Worm (Caenorhabditis elegans) whole organism, late embryonic: ENCODE measurements around the gene ethe-1.

Source experiments
- F13H6.1 ChIP-seq: sonication (generic microtip); optimal IDR thresholded peaks from 2 replicates; lab custom pipeline; 2016; ENCODE audit warnings: missing genetic modification characterization, missing compliant biosample characterization
- ama-1 ChIP-seq: fragments of 150-350 bp; optimal IDR thresholded peaks from 2 replicates; lab custom pipeline; 2014
- ceh-19 ChIP-seq: fragments of 200-800 bp; sonication (Bioruptor generic); optimal IDR thresholded peaks from 2 replicates; lab custom pipeline; 2018; ENCODE audit warnings: mild to moderate bottlenecking, missing genetic modification characterization, missing compliant biosample characterization
- ceh-24 ChIP-seq: sonication (generic microtip); optimal IDR thresholded peaks from 2 replicates; lab custom pipeline; 2016; ENCODE audit warnings: mild to moderate bottlenecking, missing genetic modification characterization, missing compliant biosample characterization
- dmd-4 ChIP-seq: sonication (generic microtip); optimal IDR thresholded peaks from 2 replicates; lab custom pipeline; 2016; ENCODE audit warnings: borderline replicate concordance, missing genetic modification characterization, missing compliant biosample characterization
- dve-1 ChIP-seq: sonication (generic microtip); optimal IDR thresholded peaks from 2 replicates; lab custom pipeline; 2017; ENCODE audit warnings: antibody characterized with exemption, mild to moderate bottlenecking, missing genetic modification characterization, missing compliant biosample characterization
- ets-4 ChIP-seq: sonication (generic microtip); optimal IDR thresholded peaks from 2 replicates; lab custom pipeline; 2016; ENCODE audit warnings: missing genetic modification characterization, missing compliant biosample characterization
- fkh-10 ChIP-seq: fragments of 150-350 bp; optimal IDR thresholded peaks from 2 replicates; lab custom pipeline; 2014; ENCODE audit warnings: missing biosample characterization, missing genetic modification reagents, missing genetic modification characterization
- gmeb-2 ChIP-seq: sonication (generic microtip); optimal IDR thresholded peaks from 2 replicates; lab custom pipeline; 2016; ENCODE audit warnings: missing genetic modification characterization, inconsistent platforms, missing compliant biosample characterization
- pag-3 ChIP-seq: sonication (generic microtip); optimal IDR thresholded peaks from 2 replicates; lab custom pipeline; 2016; ENCODE audit warnings: missing compliant biosample characterization, missing genetic modification characterization, borderline replicate concordance
- ref-2 ChIP-seq: sonication (generic microtip); optimal IDR thresholded peaks from 2 replicates; lab custom pipeline; 2016; ENCODE audit warnings: missing genetic modification characterization, missing compliant biosample characterization
- syd-9 ChIP-seq: sonication (generic microtip); optimal IDR thresholded peaks from 2 replicates; lab custom pipeline; 2016; ENCODE audit warnings: mild to moderate bottlenecking, missing genetic modification characterization, moderate library complexity, missing compliant biosample characterization

DNA sequence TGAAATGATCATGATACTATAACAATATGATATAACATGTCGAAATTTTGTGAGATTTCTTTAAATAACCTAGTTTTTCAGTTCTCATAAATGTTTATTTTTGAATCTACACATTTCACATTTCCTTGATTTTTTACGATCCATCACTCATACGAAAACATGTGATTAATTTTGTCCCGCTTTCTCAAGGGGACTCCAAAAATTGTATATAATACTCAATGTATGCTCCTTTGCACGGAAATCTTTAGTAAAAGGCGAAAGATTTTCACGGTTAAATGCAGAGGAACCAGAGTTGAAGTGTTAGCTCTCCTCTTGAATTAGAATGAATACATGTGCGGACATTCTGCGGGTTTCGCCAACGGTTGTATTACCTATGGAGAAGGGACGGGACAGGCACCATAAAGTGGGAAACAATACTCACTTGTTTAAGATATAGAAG is 44.2 kb downstream of the ethe-1 start:
- TF ChIP-seq fkh-10 (GFP tag; lab: Kevin White, UChicago): no peak
- TF ChIP-seq dve-1 (tag; lab: Kevin White, UChicago): no peak
- no peak for TF ChIP-seq ets-4 (tag; lab: Kevin White, UChicago)
- TF ChIP-seq ama-1 (lab: Kevin White, UChicago): peak; percentile 57
- no peak for TF ChIP-seq dmd-4 (tag; lab: Kevin White, UChicago)
- TF ChIP-seq pag-3 (tag; lab: Kevin White, UChicago): no peak
- TF ChIP-seq gmeb-2 (tag; lab: Kevin White, UChicago): no peak
- no peak for TF ChIP-seq syd-9
- TF ChIP-seq ref-2 (tag; lab: Kevin White, UChicago): no peak
- TF ChIP-seq F13H6.1 (tag; lab: Kevin White, UChicago): no peak
- TF ChIP-seq ceh-24 (tag; lab: Kevin White, UChicago): no peak
- TF ChIP-seq ceh-19 (GFP tag; lab: Kevin White, UChicago): no peak
